Fruit fly (Drosophila melanogaster) whole organism, embryonic: Measurements from ENCODE around the gene CG42324.

Experiments
- Asciz ChIP-seq: fragments of 200-800 bp; sonication (Bioruptor generic); optimal IDR thresholded peaks from 2 replicates; lab custom pipeline; 2017; ENCODE audit warnings: missing biosample characterization, mild to moderate bottlenecking, missing genetic modification characterization, missing genetic modification reagents
- Atf-2 ChIP-seq: fragments of 200-800 bp; sonication (Bioruptor generic); optimal IDR thresholded peaks from 2 replicates; lab custom pipeline; 2016; ENCODE audit warnings: missing biosample characterization, missing genetic modification characterization
- B-H2 ChIP-seq: fragments of 200-800 bp; sonication (Bioruptor generic); optimal IDR thresholded peaks from 2 replicates; lab custom pipeline; 2018; ENCODE audit warnings: missing biosample characterization, mild to moderate bottlenecking, missing genetic modification characterization
- BtbVII ChIP-seq: fragments of 200-800 bp; sonication (Bioruptor generic); optimal IDR thresholded peaks from 3 replicates; lab custom pipeline; 2017; ENCODE audit warnings: missing biosample characterization, mild to moderate bottlenecking, missing genetic modification characterization
- CG10959 ChIP-seq: fragments of 200-800 bp; sonication (Bioruptor generic); IDR thresholded peaks from 2 replicates; pipeline ENCODE4 v1.3.6; 2022; ENCODE audit warnings: missing biosample characterization, missing genetic modification characterization
- CG11560 ChIP-seq: fragments of 200-800 bp; sonication (Bioruptor generic); IDR thresholded peaks from 3 replicates; pipeline ENCODE4 v1.3.6; 2022; ENCODE audit warnings: missing biosample characterization, missing genetic modification characterization
- CG12236 ChIP-seq: fragments of 200-800 bp; sonication (Bioruptor generic); optimal IDR thresholded peaks from 2 replicates; lab custom pipeline; 2016; ENCODE audit warnings: missing biosample characterization, missing genetic modification characterization
- CG13624 ChIP-seq: fragments of 200-800 bp; sonication (Bioruptor generic); optimal IDR thresholded peaks from 2 replicates; lab custom pipeline; 2016; ENCODE audit warnings: missing biosample characterization, missing genetic modification characterization
- CG13894 ChIP-seq: fragments of 200-800 bp; sonication (Bioruptor generic); optimal IDR thresholded peaks from 3 replicates; lab custom pipeline; 2018; ENCODE audit warnings: missing biosample characterization, mild to moderate bottlenecking, missing genetic modification characterization, moderate library complexity
- CG14441 ChIP-seq: fragments of 200-800 bp; sonication (Bioruptor generic); IDR thresholded peaks from 2 replicates; pipeline ENCODE4 v1.3.6; 2022; ENCODE audit warnings: missing biosample characterization, missing genetic modification characterization
- CG14860 ChIP-seq: fragments of 200-800 bp; sonication (Bioruptor generic); IDR thresholded peaks from 3 replicates; pipeline ENCODE4 v1.3.6; 2022; ENCODE audit warnings: missing biosample characterization, missing genetic modification characterization; ENCODE audit not compliant: partially characterized antibody
- CG15011 ChIP-seq: fragments of 200-800 bp; sonication (Bioruptor generic); optimal IDR thresholded peaks from 3 replicates; lab custom pipeline; 2018; ENCODE audit warnings: missing biosample characterization, mild to moderate bottlenecking, missing genetic modification characterization
- CG15479 ChIP-seq: fragments of 200-800 bp; sonication (Bioruptor generic); optimal IDR thresholded peaks from 3 replicates; lab custom pipeline; 2019; ENCODE audit warnings: missing biosample characterization, mild to moderate bottlenecking, missing genetic modification characterization, moderate library complexity
- CG16813 ChIP-seq: fragments of 200-800 bp; sonication (Bioruptor generic); IDR thresholded peaks from 3 replicates; pipeline ENCODE4 v1.3.6; 2022; ENCODE audit warnings: missing biosample characterization, missing genetic modification characterization; ENCODE audit not compliant: partially characterized antibody
- CG2116 ChIP-seq: fragments of 200-800 bp; sonication (Bioruptor generic); optimal IDR thresholded peaks from 3 replicates; lab custom pipeline; 2018; ENCODE audit warnings: missing biosample characterization, mild to moderate bottlenecking, missing genetic modification characterization
- CG31388 ChIP-seq: fragments of 200-800 bp; sonication (Bioruptor generic); optimal IDR thresholded peaks from 2 replicates; lab custom pipeline; 2016; ENCODE audit warnings: missing biosample characterization, missing genetic modification characterization
- CG32772 ChIP-seq: fragments of 200-800 bp; sonication (Bioruptor generic); IDR thresholded peaks from 2 replicates; pipeline ENCODE4 v1.3.6; 2022; ENCODE audit warnings: missing biosample characterization, missing genetic modification characterization
- CG6689 ChIP-seq: fragments of 200-800 bp; sonication (Bioruptor generic); IDR thresholded peaks from 2 replicates; pipeline ENCODE4 v1.3.6; 2022; ENCODE audit warnings: missing biosample characterization, missing genetic modification characterization
- CG7839 ChIP-seq: fragments of 200-800 bp; sonication (Bioruptor generic); optimal IDR thresholded peaks from 3 replicates; lab custom pipeline; 2018; ENCODE audit warnings: missing biosample characterization, mild to moderate bottlenecking, missing genetic modification characterization, moderate library complexity
- CG8290 ChIP-seq, 3 experiments: fragments of 200-800 bp; sonication (Bioruptor generic); optimal IDR thresholded peaks; 2 replicates each; lab custom pipeline; 2016 to 2019; ENCODE audit warnings: missing biosample characterization in 3 of 3, missing genetic modification characterization in 3 of 3, mild to moderate bottlenecking in 2 of 3, moderate library complexity in 1 of 3
- CG9609 ChIP-seq: fragments of 200-800 bp; sonication (Bioruptor generic); optimal IDR thresholded peaks from 3 replicates; lab custom pipeline; 2016; ENCODE audit warnings: missing biosample characterization, missing genetic modification characterization
- Camta ChIP-seq: fragments of 200-800 bp; sonication (Bioruptor generic); optimal IDR thresholded peaks from 2 replicates; lab custom pipeline; 2016; ENCODE audit warnings: missing biosample characterization, missing genetic modification characterization
- Doc3 ChIP-seq: fragments of 200-800 bp; sonication (Bioruptor generic); IDR thresholded peaks from 3 replicates; pipeline ENCODE4 v1.3.6; 2022; ENCODE audit warnings: missing biosample characterization, missing genetic modification characterization; ENCODE audit not compliant: partially characterized antibody
- Fer3 ChIP-seq: fragments of 200-800 bp; sonication (Bioruptor generic); optimal IDR thresholded peaks from 2 replicates; lab custom pipeline; 2018; ENCODE audit warnings: missing biosample characterization, mild to moderate bottlenecking, missing genetic modification characterization, moderate library complexity
- Gug ChIP-seq: fragments of 200-800 bp; sonication (Bioruptor generic); IDR thresholded peaks from 4 replicates; pipeline ENCODE4 v1.3.6; 2022; ENCODE audit warnings: missing biosample characterization, missing genetic modification characterization
- HLH3B ChIP-seq: fragments of 200-800 bp; sonication (Bioruptor generic); IDR thresholded peaks from 2 replicates; pipeline ENCODE4 v1.3.6; 2022; ENCODE audit warnings: missing biosample characterization, missing genetic modification characterization
- HLH4C ChIP-seq: fragments of 200-800 bp; sonication (Bioruptor generic); IDR thresholded peaks from 3 replicates; pipeline ENCODE4 v1.3.6; 2022; ENCODE audit warnings: missing biosample characterization, missing genetic modification characterization; ENCODE audit not compliant: partially characterized antibody
- Hey ChIP-seq: fragments of 200-800 bp; sonication (Bioruptor generic); optimal IDR thresholded peaks from 3 replicates; lab custom pipeline; 2018; ENCODE audit warnings: missing biosample characterization, mild to moderate bottlenecking, missing genetic modification characterization
- Nf-YB ChIP-seq: fragments of 200-800 bp; sonication (Bioruptor generic); optimal IDR thresholded peaks from 3 replicates; lab custom pipeline; 2019; ENCODE audit warnings: missing biosample characterization, mild to moderate bottlenecking, missing genetic modification characterization, moderate library complexity
- Optix ChIP-seq: fragments of 200-800 bp; sonication (Bioruptor generic); IDR thresholded peaks from 3 replicates; pipeline ENCODE4 v1.3.6; 2022; ENCODE audit warnings: missing biosample characterization, missing genetic modification characterization
- Vsx1 ChIP-seq: fragments of 200-800 bp; sonication (Bioruptor generic); optimal IDR thresholded peaks from 2 replicates; lab custom pipeline; 2017; ENCODE audit warnings: missing biosample characterization, mild to moderate bottlenecking, missing genetic modification characterization, missing genetic modification reagents
- Xbp1 ChIP-seq: fragments of 200-800 bp; sonication (Bioruptor generic); optimal IDR thresholded peaks from 3 replicates; lab custom pipeline; 2016; ENCODE audit warnings: missing biosample characterization, mild to moderate bottlenecking, missing genetic modification characterization
- ash1 ChIP-seq: fragments of 200-800 bp; sonication (Bioruptor generic); optimal IDR thresholded peaks from 2 replicates; lab custom pipeline; 2018; ENCODE audit warnings: missing biosample characterization, mild to moderate bottlenecking, missing genetic modification characterization
- bcd ChIP-seq: fragments of 200-800 bp; sonication (Bioruptor generic); optimal IDR thresholded peaks from 2 replicates; lab custom pipeline; 2017; ENCODE audit warnings: missing biosample characterization, mild to moderate bottlenecking, missing genetic modification characterization
- chn ChIP-seq: fragments of 200-800 bp; sonication (Bioruptor generic); optimal IDR thresholded peaks from 2 replicates; lab custom pipeline; 2016; ENCODE audit warnings: missing biosample characterization, missing genetic modification characterization
- dan ChIP-seq: fragments of 200-800 bp; sonication (Bioruptor generic); IDR thresholded peaks from 2 replicates; pipeline ENCODE4 v1.3.6; 2022; ENCODE audit warnings: missing biosample characterization, missing genetic modification characterization
- gce ChIP-seq: fragments of 200-800 bp; sonication (Bioruptor generic); IDR thresholded peaks from 3 replicates; pipeline ENCODE4 v1.3.6; 2022; ENCODE audit warnings: missing biosample characterization, missing genetic modification characterization
- gcm ChIP-seq: fragments of 200-800 bp; sonication (Bioruptor generic); optimal IDR thresholded peaks from 2 replicates; lab custom pipeline; 2019; ENCODE audit warnings: missing biosample characterization, mild to moderate bottlenecking, missing genetic modification characterization, moderate library complexity
- grn ChIP-seq: fragments of 200-800 bp; sonication (Bioruptor generic); optimal IDR thresholded peaks from 3 replicates; lab custom pipeline; 2017; ENCODE audit warnings: missing biosample characterization, missing genetic modification characterization
- jumu ChIP-seq: fragments of 200-800 bp; sonication (Bioruptor generic); optimal IDR thresholded peaks from 3 replicates; lab custom pipeline; 2016; ENCODE audit warnings: missing biosample characterization, missing genetic modification characterization
- kni ChIP-seq: fragments of 200-800 bp; sonication (Bioruptor generic); optimal IDR thresholded peaks from 3 replicates; lab custom pipeline; 2017; ENCODE audit warnings: mild to moderate bottlenecking, missing biosample characterization, missing genetic modification reagents, missing genetic modification characterization
- lbe ChIP-seq: fragments of 200-800 bp; sonication (Bioruptor generic); optimal IDR thresholded peaks from 2 replicates; lab custom pipeline; 2016; ENCODE audit warnings: missing biosample characterization, mild to moderate bottlenecking, missing genetic modification characterization
- onecut ChIP-seq: fragments of 200-800 bp; sonication (Bioruptor generic); IDR thresholded peaks from 2 replicates; pipeline ENCODE4 v1.3.6; 2022; ENCODE audit warnings: missing biosample characterization, missing genetic modification characterization
- seq ChIP-seq: fragments of 200-800 bp; sonication (Bioruptor generic); IDR thresholded peaks from 2 replicates; pipeline ENCODE4 v1.3.6; 2022; ENCODE audit warnings: missing biosample characterization, missing genetic modification characterization
- sima ChIP-seq: fragments of 200-800 bp; sonication (Bioruptor generic); optimal IDR thresholded peaks from 2 replicates; lab custom pipeline; 2016; ENCODE audit warnings: missing biosample characterization, missing genetic modification characterization
- sna ChIP-seq: fragments of 200-800 bp; sonication (Bioruptor generic); IDR thresholded peaks from 2 replicates; pipeline ENCODE4 v1.3.6; 2022; ENCODE audit warnings: missing biosample characterization, missing genetic modification characterization; ENCODE audit not compliant: partially characterized antibody
- tap ChIP-seq: fragments of 200-800 bp; optimal IDR thresholded peaks from 3 replicates; lab custom pipeline; 2019; ENCODE audit warnings: missing biosample characterization, mild to moderate bottlenecking, missing genetic modification characterization, moderate library complexity
- vfl ChIP-seq: fragments of 200-800 bp; sonication (Bioruptor generic); optimal IDR thresholded peaks from 2 replicates; lab custom pipeline; 2016; ENCODE audit warnings: missing biosample characterization, missing genetic modification characterization
- zfh2 ChIP-seq: fragments of 200-800 bp; sonication (Bioruptor generic); optimal IDR thresholded peaks from 2 replicates; lab custom pipeline; 2016; ENCODE audit warnings: missing biosample characterization, missing genetic modification characterization

The CG42324 gene

DNA sequence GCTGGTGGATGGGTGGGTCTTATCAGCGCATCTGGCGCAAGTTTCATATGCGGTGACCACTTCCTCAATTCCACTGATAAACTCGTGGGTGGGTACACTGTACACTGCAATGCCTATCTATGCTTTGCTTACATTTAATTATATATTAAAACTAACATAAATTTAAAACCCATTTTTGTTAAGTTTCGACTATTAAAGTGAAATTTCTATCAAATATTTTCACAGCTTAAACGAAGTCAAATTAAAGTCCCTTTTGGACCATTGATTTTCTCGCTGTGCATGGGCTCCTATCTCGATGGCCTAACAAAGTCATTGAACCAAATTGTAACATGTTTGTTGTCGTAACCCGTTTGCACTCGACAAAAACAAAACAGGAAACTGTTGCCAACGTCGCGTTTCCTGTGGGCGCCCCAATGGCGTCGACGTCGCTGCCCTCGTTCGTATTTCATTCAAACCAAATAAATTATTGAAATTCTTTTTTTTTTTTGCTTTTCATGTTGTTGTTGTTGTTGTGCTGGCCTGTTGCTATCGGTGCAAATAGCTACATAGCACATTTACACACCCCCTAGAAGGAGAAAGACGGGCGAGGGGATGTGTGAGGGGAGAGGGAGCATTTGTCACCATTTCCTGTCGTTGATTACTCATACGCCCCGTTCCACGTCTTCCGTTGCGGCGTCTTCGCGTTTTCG, 39.4 kb upstream of the CG42324 start (continued):
- TF ChIP-seq kni (GFP tag; lab: Kevin White, UChicago): peak; percentile 25
- TF ChIP-seq B-H2: peak; percentile 44
- no peak for TF ChIP-seq dan (GFP tag; lab: Robert Waterston, UW)
- peak; percentile 37 for TF ChIP-seq chn (GFP tag; lab: Kevin White, UChicago)
- TF ChIP-seq CG9609 (GFP tag; lab: Kevin White, UChicago): peak; percentile 12
- peak; percentile 33 for TF ChIP-seq ash1
- peak; percentile 91 for TF ChIP-seq CG7839 (tag; lab: Kevin White, UChicago)
- peak; percentile 38 for TF ChIP-seq CG31388 (GFP tag; lab: Kevin White, UChicago)
- TF ChIP-seq CG13624: no peak
- TF ChIP-seq gcm (GFP tag; lab: Kevin White, UChicago): peak; percentile 65
- TF ChIP-seq gce (GFP tag; lab: Robert Waterston, UW): peak; percentile 58; the same call in 1 of the 3 replicates
- peak; percentile 2 for TF ChIP-seq zfh2 (GFP tag; lab: Kevin White, UChicago)
- no peak for TF ChIP-seq Doc3
- TF ChIP-seq CG13894 (tag; lab: Kevin White, UChicago): peak; percentile 55
- peak; percentile 87 for TF ChIP-seq tap (tag; lab: Kevin White, UChicago)
- TF ChIP-seq Optix (GFP tag; lab: Robert Waterston, UW): 0 out of 3 replicates have a peak, but pooled peaks have one; percentile 47
- peak; percentile 78 for TF ChIP-seq Asciz
- peak; percentile 92 for TF ChIP-seq HLH3B (GFP tag; lab: Robert Waterston, UW)
- peak; percentile 60 for TF ChIP-seq onecut (GFP tag; lab: Robert Waterston, UW)
- no peak for TF ChIP-seq CG15479 (GFP tag; lab: Kevin White, UChicago)
- TF ChIP-seq BtbVII: peak; percentile 85
- TF ChIP-seq seq (GFP tag; lab: Robert Waterston, UW): peak; percentile 78
- peak; percentile 76 for TF ChIP-seq CG11560 (tag; lab: Robert Waterston, UW)
- peak; percentile 43 for TF ChIP-seq CG8290 (GFP tag; optimal IDR thresholded peaks at IDR 0.05; lab: Kevin White, UChicago)
- peak in 1 of 2 experiments; percentile 55 for TF ChIP-seq CG8290 (tag; optimal IDR thresholded peaks at IDR 0.05; lab: Kevin White, UChicago)
- peak; percentile 82 for TF ChIP-seq bcd (GFP tag; lab: Kevin White, UChicago)
- TF ChIP-seq CG10959 (GFP tag; lab: Robert Waterston, UW): peak; percentile 53
- TF ChIP-seq lbe: peak; percentile 73
- peak; percentile 58 for TF ChIP-seq Vsx1
- no peak for TF ChIP-seq jumu (GFP tag; lab: Kevin White, UChicago)
- TF ChIP-seq grn: peak; percentile 82
- TF ChIP-seq HLH4C (GFP tag; lab: Robert Waterston, UW): no peak
- TF ChIP-seq CG16813 (GFP tag; lab: Robert Waterston, UW): no peak
- peak; percentile 74 for TF ChIP-seq CG15011
- no peak for TF ChIP-seq sna (GFP tag; lab: Robert Waterston, UW)
- peak; percentile 21 for TF ChIP-seq Camta (GFP tag; lab: Kevin White, UChicago)
- peak; percentile 57 for TF ChIP-seq Nf-YB (GFP tag; lab: Kevin White, UChicago)
- TF ChIP-seq Xbp1: peak; percentile 82
- peak; percentile 24 for TF ChIP-seq vfl (GFP tag; lab: Kevin White, UChicago)
- peak; percentile 87 for TF ChIP-seq Fer3 (tag; lab: Kevin White, UChicago)
- peak; percentile 81 for TF ChIP-seq CG6689
- TF ChIP-seq CG32772 (GFP tag; lab: Robert Waterston, UW): peak; percentile 82
- TF ChIP-seq Atf-2 (GFP tag; lab: Kevin White, UChicago): peak; percentile 4
- no peak for TF ChIP-seq CG12236 (GFP tag; lab: Kevin White, UChicago)
- peak; percentile 50 for TF ChIP-seq Hey (tag; lab: Kevin White, UChicago)
- TF ChIP-seq Gug (GFP tag; lab: Robert Waterston, UW): peak; percentile 55; the same call in 3 of the 4 replicates
- no peak for TF ChIP-seq CG14860 (GFP tag; lab: Robert Waterston, UW)
- peak; percentile 88 for TF ChIP-seq CG14441 (GFP tag; lab: Robert Waterston, UW)
- TF ChIP-seq CG2116 (GFP tag; lab: Kevin White, UChicago): peak; percentile 42
- TF ChIP-seq sima (GFP tag; lab: Kevin White, UChicago): no peak
